Worm (Caenorhabditis elegans) whole organism, young adult: ENCODE results near the gene ptb-1.

Source experiments
- B0035.1 ChIP-seq: sonication (generic microtip); optimal IDR thresholded peaks from 2 replicates; lab custom pipeline; 2016; ENCODE audit warnings: missing genetic modification characterization, mild to moderate bottlenecking, missing compliant biosample characterization, missing genotype, missing genetic modification reagents
- B0261.1 ChIP-seq: sonication (generic microtip); optimal IDR thresholded peaks from 2 replicates; lab custom pipeline; 2016; ENCODE audit warnings: mild to moderate bottlenecking, missing genetic modification characterization, moderate library complexity, missing compliant biosample characterization
- B0336.3 ChIP-seq: fragments of 200-800 bp; sonication (Bioruptor generic); IDR thresholded peaks from 2 replicates; pipeline ENCODE4 v1.3.6; 2022; ENCODE audit warnings: missing genetic modification characterization, missing compliant biosample characterization
- D2030.7 ChIP-seq: fragments of 200-800 bp; sonication (Bioruptor generic); IDR thresholded peaks from 2 replicates; pipeline ENCODE4 v1.3.6; 2022; ENCODE audit warnings: missing genetic modification reagents, missing genetic modification characterization, missing compliant biosample characterization
- F33H1.4 ChIP-seq: fragments of 200-800 bp; sonication (Bioruptor generic); IDR thresholded peaks from 2 replicates; pipeline ENCODE4 v1.3.6; 2022; ENCODE audit warnings: missing genetic modification reagents, missing genetic modification characterization, missing compliant biosample characterization
- F37B4.10 ChIP-seq: fragments of 200-800 bp; sonication (Bioruptor generic); IDR thresholded peaks from 2 replicates; pipeline ENCODE4 v1.3.6; 2022; ENCODE audit warnings: missing genetic modification characterization, missing compliant biosample characterization
- K11D2.4 ChIP-seq: fragments of 200-800 bp; sonication (Bioruptor generic); IDR thresholded peaks from 2 replicates; pipeline ENCODE4 v1.3.6; 2022; ENCODE audit warnings: missing genetic modification reagents, missing genetic modification characterization, missing compliant biosample characterization
- Y53F4B.3 ChIP-seq: fragments of 200-800 bp; sonication (Bioruptor generic); IDR thresholded peaks from 2 replicates; pipeline ENCODE4 v1.3.6; 2022; ENCODE audit warnings: missing genetic modification reagents, missing genetic modification characterization, missing compliant biosample characterization
- Y56A3A.18 ChIP-seq: fragments of 200-800 bp; sonication (Bioruptor generic); IDR thresholded peaks from 2 replicates; pipeline ENCODE4 v1.3.6; 2022; ENCODE audit warnings: missing genetic modification reagents, missing genetic modification characterization, missing compliant biosample characterization
- Y79H2A.3 ChIP-seq: fragments of 200-800 bp; sonication (Bioruptor generic); conservative IDR thresholded peaks from 2 replicates; pipeline ENCODE4 v1.3.6; 2022; ENCODE audit warnings: missing genetic modification reagents, missing genetic modification characterization, missing compliant biosample characterization
- Y95B8A.8 ChIP-seq: fragments of 200-800 bp; sonication (Bioruptor generic); IDR thresholded peaks from 2 replicates; pipeline ENCODE4 v1.3.6; 2022; ENCODE audit warnings: missing genetic modification reagents, missing genetic modification characterization, missing compliant biosample characterization
- akir-1 ChIP-seq: fragments of 200-800 bp; sonication (Bioruptor generic); optimal IDR thresholded peaks from 2 replicates; lab custom pipeline; 2018; ENCODE audit warnings: mild to moderate bottlenecking, missing genetic modification characterization, moderate library complexity, missing compliant biosample characterization
- attf-3 ChIP-seq: fragments of 200-800 bp; sonication (Bioruptor generic); conservative IDR thresholded peaks from 2 replicates; pipeline ENCODE4 v1.3.6; 2022; ENCODE audit warnings: missing genetic modification reagents, missing genetic modification characterization, missing compliant biosample characterization
- ccch-3 ChIP-seq: fragments of 200-800 bp; sonication (Bioruptor generic); optimal IDR thresholded peaks from 2 replicates; lab custom pipeline; 2018; ENCODE audit warnings: mild to moderate bottlenecking, missing genetic modification characterization, missing compliant biosample characterization
- dox-1 ChIP-seq: fragments of 200-800 bp; sonication (Bioruptor generic); IDR thresholded peaks from 2 replicates; pipeline ENCODE4 v1.3.6; 2022; ENCODE audit warnings: missing genetic modification reagents, missing genetic modification characterization, missing compliant biosample characterization
- dpff-1 ChIP-seq: sonication (generic microtip); optimal IDR thresholded peaks from 2 replicates; lab custom pipeline; 2017; ENCODE audit warnings: mild to moderate bottlenecking, missing genetic modification characterization, missing compliant biosample characterization
- efl-1 ChIP-seq: fragments of 150-350 bp; optimal IDR thresholded peaks from 2 replicates; lab custom pipeline; 2014; ENCODE audit warnings: missing biosample characterization, missing genetic modification reagents, missing genetic modification characterization
- egl-44 ChIP-seq: fragments of 200-800 bp; sonication (Bioruptor generic); IDR thresholded peaks from 2 replicates; pipeline ENCODE4 v1.3.6; 2022; ENCODE audit warnings: missing genetic modification reagents, missing genetic modification characterization, missing compliant biosample characterization
- egrh-3 ChIP-seq: fragments of 200-800 bp; sonication (Bioruptor generic); IDR thresholded peaks from 2 replicates; pipeline ENCODE4 v1.3.6; 2022; ENCODE audit warnings: missing genetic modification reagents, missing genetic modification characterization, missing compliant biosample characterization
- hlh-12 ChIP-seq: sonication (generic microtip); optimal IDR thresholded peaks from 2 replicates; lab custom pipeline; 2016; ENCODE audit warnings: missing genetic modification characterization, missing compliant biosample characterization
- hmg-1.2 ChIP-seq: fragments of 200-800 bp; sonication (Bioruptor generic); IDR thresholded peaks from 2 replicates; pipeline ENCODE4 v1.3.6; 2022; ENCODE audit warnings: missing genetic modification reagents, missing genetic modification characterization, missing compliant biosample characterization
- hmg-20 ChIP-seq: fragments of 200-800 bp; sonication (Bioruptor generic); IDR thresholded peaks from 2 replicates; pipeline ENCODE4 v1.3.6; 2022; ENCODE audit warnings: missing genetic modification reagents, missing genetic modification characterization, missing compliant biosample characterization
- hsf-1 ChIP-seq: fragments of 200-800 bp; sonication (Bioruptor generic); IDR thresholded peaks from 2 replicates; pipeline ENCODE4 v1.3.6; 2022; ENCODE audit warnings: missing genetic modification reagents, missing genetic modification characterization, missing compliant biosample characterization
- lag-1 ChIP-seq: fragments of 200-800 bp; sonication (Bioruptor generic); IDR thresholded peaks from 2 replicates; pipeline ENCODE4 v1.3.6; 2022; ENCODE audit warnings: missing genetic modification reagents, missing genetic modification characterization, missing compliant biosample characterization
- lin-26 ChIP-seq: fragments of 200-800 bp; sonication (Bioruptor generic); IDR thresholded peaks from 2 replicates; pipeline ENCODE4 v1.3.6; 2022; ENCODE audit warnings: missing genetic modification reagents, missing genetic modification characterization, missing compliant biosample characterization
- lin-35 ChIP-seq, 3 experiments: fragments of 150-350 bp in 2 of 3; sonication (generic microtip) in 1 of 3; optimal IDR thresholded peaks; 2 replicates each; lab custom pipeline; 2014 to 2018; ENCODE audit warnings: missing biosample characterization in 3 of 3, missing genetic modification characterization in 3 of 3, missing genetic modification reagents in 3 of 3
- lin-40 ChIP-seq: sonication (generic microtip); optimal IDR thresholded peaks from 2 replicates; lab custom pipeline; 2016; ENCODE audit warnings: missing genetic modification characterization, mild to moderate bottlenecking, missing compliant biosample characterization, missing genotype, missing genetic modification reagents
- lsl-1 ChIP-seq: fragments of 200-800 bp; sonication (Bioruptor generic); optimal IDR thresholded peaks from 2 replicates; lab custom pipeline; 2018; ENCODE audit warnings: mild to moderate bottlenecking, missing genetic modification characterization, moderate library complexity, missing compliant biosample characterization
- mcd-1 ChIP-seq: fragments of 200-800 bp; sonication (Bioruptor generic); IDR thresholded peaks from 2 replicates; pipeline ENCODE4 v1.3.6; 2022; ENCODE audit warnings: missing genetic modification reagents, missing genetic modification characterization, missing compliant biosample characterization
- mel-28 ChIP-seq: sonication (generic microtip); optimal IDR thresholded peaks from 2 replicates; lab custom pipeline; 2016; ENCODE audit warnings: borderline replicate concordance, mild to moderate bottlenecking, missing genetic modification characterization, missing compliant biosample characterization
- nfyb-1 ChIP-seq: fragments of 200-800 bp; sonication (Bioruptor generic); IDR thresholded peaks from 2 replicates; pipeline ENCODE4 v1.3.6; 2022; ENCODE audit warnings: missing genetic modification reagents, missing genetic modification characterization, missing compliant biosample characterization
- nhr-179 ChIP-seq: sonication (generic microtip); optimal IDR thresholded peaks from 2 replicates; lab custom pipeline; 2016; ENCODE audit warnings: mild to moderate bottlenecking, missing genetic modification characterization, missing compliant biosample characterization
- nhr-80 ChIP-seq: sonication (generic microtip); optimal IDR thresholded peaks from 2 replicates; lab custom pipeline; 2016; ENCODE audit warnings: missing genetic modification characterization, missing compliant biosample characterization
- rec-8 ChIP-seq, 2 experiments: sonication (generic microtip); optimal IDR thresholded peaks; 2 replicates each; lab custom pipeline; 2016; ENCODE audit warnings: mild to moderate bottlenecking in 2 of 2, missing genetic modification characterization in 2 of 2, missing genetic modification reagents in 2 of 2, missing genotype in 2 of 2, missing biosample characterization in 1 of 2, missing compliant biosample characterization in 1 of 2, moderate library complexity in 1 of 2
- rpc-1 ChIP-seq, 2 experiments: fragments of 150-350 bp in 1 of 2; sonication (generic microtip) in 1 of 2; optimal IDR thresholded peaks; 2 replicates each; lab custom pipeline; 2014 to 2018; ENCODE audit warnings: missing biosample characterization in 1 of 2, missing genetic modification characterization in 1 of 2, missing genetic modification reagents in 1 of 2, missing genotype in 1 of 2
- snpc-1.1 ChIP-seq: sonication (generic microtip); optimal IDR thresholded peaks from 2 replicates; lab custom pipeline; 2017; ENCODE audit warnings: missing genetic modification characterization, mild to moderate bottlenecking, missing compliant biosample characterization, antibody characterized with exemption, moderate library complexity, missing genotype, missing genetic modification reagents; ENCODE audit not compliant: insufficient read depth
- tbx-9 ChIP-seq: sonication (generic microtip); optimal IDR thresholded peaks from 2 replicates; lab custom pipeline; 2016; ENCODE audit warnings: borderline replicate concordance, missing genetic modification characterization, inconsistent platforms, missing compliant biosample characterization
- xnd-1 ChIP-seq: sonication (generic microtip); optimal IDR thresholded peaks from 2 replicates; lab custom pipeline; 2016; ENCODE audit warnings: missing genotype, missing genetic modification reagents, missing genetic modification characterization, missing compliant biosample characterization
- zfh-2 ChIP-seq: fragments of 200-800 bp; sonication (Bioruptor generic); conservative IDR thresholded peaks from 2 replicates; pipeline ENCODE4 v1.3.6; 2022; ENCODE audit warnings: missing genetic modification reagents, missing genetic modification characterization, missing compliant biosample characterization
- ztf-18 ChIP-seq: sonication (generic microtip); optimal IDR thresholded peaks from 2 replicates; lab custom pipeline; 2016; ENCODE audit warnings: missing genotype, mild to moderate bottlenecking, missing genetic modification characterization, missing compliant biosample characterization
- ztf-25 ChIP-seq: fragments of 200-800 bp; sonication (Bioruptor generic); IDR thresholded peaks from 2 replicates; pipeline ENCODE4 v1.3.6; 2022; ENCODE audit warnings: missing genetic modification reagents, missing genetic modification characterization, missing compliant biosample characterization
- ztf-26 ChIP-seq: sonication (generic microtip); optimal IDR thresholded peaks from 2 replicates; lab custom pipeline; 2017; ENCODE audit warnings: missing genetic modification characterization, missing compliant biosample characterization
- ztf-28 ChIP-seq: fragments of 200-800 bp; sonication (Bioruptor generic); IDR thresholded peaks from 2 replicates; pipeline ENCODE4 v1.3.6; 2022; ENCODE audit warnings: missing genetic modification reagents, missing genetic modification characterization, missing compliant biosample characterization

Gene ptb-1

DNA sequence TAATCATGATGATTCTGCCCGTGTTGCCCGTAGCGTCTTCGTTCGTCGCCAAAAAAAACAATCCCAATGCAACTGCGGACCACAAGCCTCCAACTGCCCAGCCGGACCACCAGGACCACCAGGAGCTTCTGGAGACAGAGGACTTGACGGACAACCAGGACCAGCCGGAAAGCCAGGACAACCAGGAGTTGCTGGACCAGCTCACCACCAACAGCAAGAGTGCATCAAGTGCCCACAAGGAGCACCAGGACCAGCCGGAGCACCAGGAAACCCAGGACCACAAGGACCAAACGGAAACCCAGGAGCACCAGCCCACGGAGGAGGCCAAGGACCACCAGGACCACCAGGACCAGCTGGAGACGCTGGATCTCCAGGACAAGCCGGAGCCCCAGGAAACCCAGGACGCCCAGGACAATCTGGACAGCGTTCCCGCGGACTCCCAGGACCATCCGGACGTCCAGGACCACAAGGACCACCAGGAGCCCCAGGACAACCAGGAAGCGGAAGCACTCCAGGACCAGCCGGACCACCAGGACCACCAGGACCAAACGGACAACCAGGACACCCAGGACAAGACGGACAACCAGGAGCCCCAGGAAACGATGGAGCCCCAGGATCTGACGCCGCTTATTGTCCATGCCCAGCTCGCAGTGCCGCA is 32.2 kb downstream of the ptb-1 start:
- TF ChIP-seq hlh-12 (tag; lab: Kevin White, UChicago) (no peak), egrh-3 (GFP tag; lab: Robert Waterston, UW) (peak; percentile 91), ztf-28 (GFP tag; lab: Robert Waterston, UW) (no peak), ztf-26 (tag; lab: Kevin White, UChicago) (peak; percentile 90), nhr-80 (tag; lab: Kevin White, UChicago) (no peak), B0336.3 (GFP tag; lab: Robert Waterston, UW) (peak; percentile 8; the same call in 1 of the 2 replicates), hsf-1 (GFP tag; lab: Robert Waterston, UW) (no peak), hmg-20 (GFP tag; lab: Robert Waterston, UW) (no peak), rec-8 (tag; optimal IDR thresholded peaks at IDR 0.05; lab: Kevin White, UChicago) (no peak), lag-1 (no peak), ccch-3 (GFP tag; lab: Kevin White, UChicago) (no peak), lsl-1 (GFP tag; lab: Kevin White, UChicago) (no peak), efl-1 (GFP tag; lab: Kevin White, UChicago) (no peak), xnd-1 (no peak), Y53F4B.3 (no peak), dpff-1 (tag; lab: Kevin White, UChicago) (no peak), F33H1.4 (GFP tag; lab: Robert Waterston, UW) (no peak), hmg-1.2 (GFP tag; lab: Robert Waterston, UW) (no peak), D2030.7 (GFP tag; lab: Robert Waterston, UW) (no peak), zfh-2 (GFP tag; lab: Robert Waterston, UW) (peak; percentile 88), F37B4.10 (no peak), Y56A3A.18 (GFP tag; lab: Robert Waterston, UW) (no peak), mel-28 (tag; lab: Kevin White, UChicago) (no peak), lin-26 (peak; percentile 85), snpc-1.1 (tag; lab: Kevin White, UChicago) (no peak), dox-1 (GFP tag; lab: Robert Waterston, UW) (0 out of 2 replicates have a peak, but pooled peaks have one; percentile 17), lin-40 (tag; lab: Kevin White, UChicago) (peak; percentile 62), akir-1 (GFP tag; lab: Kevin White, UChicago) (no peak), nhr-179 (tag; lab: Kevin White, UChicago) (no peak), Y95B8A.8 (GFP tag; lab: Robert Waterston, UW) (no peak), B0261.1 (tag; lab: Kevin White, UChicago) (no peak), ztf-18 (peak; percentile 4), K11D2.4 (no peak), attf-3 (no peak), egl-44 (GFP tag; lab: Robert Waterston, UW) (no peak), ztf-25 (GFP tag; lab: Robert Waterston, UW) (no peak), B0035.1 (tag; lab: Kevin White, UChicago) (no peak)

DNA sequence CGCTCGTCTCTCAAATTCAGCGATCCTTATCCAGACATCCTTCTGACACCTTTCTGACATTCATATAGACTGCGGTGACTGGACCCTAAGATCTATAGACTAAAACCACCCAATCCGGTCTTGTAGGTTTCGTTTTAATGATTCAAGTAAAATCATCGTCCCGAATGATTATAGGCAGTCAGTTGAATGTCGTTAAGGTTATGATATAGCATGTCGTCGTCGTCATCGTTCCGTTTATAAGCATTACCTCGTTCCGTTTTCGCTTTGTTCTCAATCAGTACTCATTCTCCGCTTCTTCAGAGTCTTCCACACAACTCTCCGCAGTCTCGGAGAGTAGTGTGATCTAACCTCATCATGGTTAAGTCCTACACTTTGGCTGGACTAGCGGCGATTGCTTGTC is 33.3 kb downstream of the ptb-1 start, which contains the start of gene bli-1:
Gene bli-1, plus strand, starts transcription at position 301 of the 400 bp plus-strand sequence.
- no peak for TF ChIP-seq nfyb-1 (GFP tag; lab: Robert Waterston, UW)
- no peak for TF ChIP-seq rpc-1 (optimal IDR thresholded peaks at IDR 0.05; lab: Kevin White, UChicago)
- no peak for TF ChIP-seq rpc-1 (tag; optimal IDR thresholded peaks at IDR 0.05; lab: Kevin White, UChicago)
- TF ChIP-seq tbx-9 (tag; lab: Kevin White, UChicago): no peak
- TF ChIP-seq Y56A3A.18 (GFP tag; lab: Robert Waterston, UW): no peak
- TF ChIP-seq Y95B8A.8 (GFP tag; lab: Robert Waterston, UW): no peak
- no peak for TF ChIP-seq Y79H2A.3 (GFP tag; lab: Robert Waterston, UW)
- no peak for TF ChIP-seq mcd-1 (GFP tag; lab: Robert Waterston, UW)
- no peak for TF ChIP-seq lin-35 (GFP tag; optimal IDR thresholded peaks at IDR 0.05; lab: Kevin White, UChicago)
- TF ChIP-seq, all 124 proteins: peak for 0
